Fruit fly (Drosophila melanogaster) whole organism, embryonic: ENCODE data around the gene Max.

ENCODE experiments used
- Awh ChIP-seq: fragments of 200-800 bp; sonication (Bioruptor generic); IDR thresholded peaks from 2 replicates; pipeline ENCODE4, ENCODE4 v1.3.6; 2022; ENCODE audit warnings: missing biosample characterization, missing genetic modification characterization
- CG10543 ChIP-seq: fragments of 200-800 bp; sonication (Bioruptor generic); optimal IDR thresholded peaks from 3 replicates; lab custom pipeline; 2017; ENCODE audit warnings: missing biosample characterization, mild to moderate bottlenecking, missing genetic modification characterization, moderate library complexity
- CG13287 ChIP-seq: fragments of 200-800 bp; sonication (Bioruptor generic); IDR thresholded peaks from 2 replicates; pipeline ENCODE4 v1.3.6; 2022; ENCODE audit warnings: missing biosample characterization, missing genetic modification characterization; ENCODE audit not compliant: partially characterized antibody
- CG15514 ChIP-seq: fragments of 200-800 bp; sonication (Bioruptor generic); optimal IDR thresholded peaks from 3 replicates; lab custom pipeline; 2017; ENCODE audit warnings: missing biosample characterization, missing genetic modification characterization, mild to moderate bottlenecking, moderate library complexity, missing genetic modification reagents
- CG1603 ChIP-seq: fragments of 200-800 bp; sonication (Bioruptor generic); optimal IDR thresholded peaks from 2 replicates; lab custom pipeline; 2019; ENCODE audit warnings: missing biosample characterization, mild to moderate bottlenecking, missing genetic modification characterization, moderate library complexity
- CG17568 ChIP-seq: fragments of 200-800 bp; sonication (Bioruptor generic); optimal IDR thresholded peaks from 2 replicates; lab custom pipeline; 2018; ENCODE audit warnings: missing biosample characterization, mild to moderate bottlenecking, missing genetic modification characterization, moderate library complexity
- CG18764 ChIP-seq: fragments of 200-800 bp; sonication (Bioruptor generic); optimal IDR thresholded peaks from 3 replicates; lab custom pipeline; 2016; ENCODE audit warnings: missing biosample characterization, missing genetic modification characterization
- CG2129 ChIP-seq: fragments of 200-800 bp; sonication (Bioruptor generic); IDR thresholded peaks from 2 replicates; pipeline ENCODE4 v1.3.6; 2022; ENCODE audit warnings: missing biosample characterization, missing genetic modification characterization; ENCODE audit not compliant: partially characterized antibody
- CG31365 ChIP-seq: fragments of 200-800 bp; sonication (Bioruptor generic); optimal IDR thresholded peaks from 2 replicates; lab custom pipeline; 2018; ENCODE audit warnings: missing biosample characterization, mild to moderate bottlenecking, missing genetic modification characterization
- CG4424 ChIP-seq: fragments of 200-800 bp; sonication (Bioruptor generic); optimal IDR thresholded peaks from 3 replicates; lab custom pipeline; 2016; ENCODE audit warnings: missing biosample characterization, missing genetic modification characterization
- CG4617 ChIP-seq: fragments of 200-800 bp; sonication (Bioruptor generic); optimal IDR thresholded peaks from 3 replicates; lab custom pipeline; 2016; ENCODE audit warnings: missing biosample characterization, missing genetic modification characterization, borderline replicate concordance
- CG5245 ChIP-seq: fragments of 200-800 bp; sonication (Bioruptor generic); optimal IDR thresholded peaks from 3 replicates; lab custom pipeline; 2016; ENCODE audit warnings: missing biosample characterization, missing genetic modification characterization
- CG6175 ChIP-seq: fragments of 200-800 bp; sonication (Bioruptor generic); IDR thresholded peaks from 3 replicates; pipeline ENCODE4 v1.3.6; 2022; ENCODE audit warnings: missing biosample characterization, missing genetic modification characterization
- CG6254 ChIP-seq: fragments of 200-800 bp; sonication (Bioruptor generic); optimal IDR thresholded peaks from 3 replicates; lab custom pipeline; 2017; ENCODE audit warnings: mild to moderate bottlenecking, missing biosample characterization, missing genetic modification reagents, missing genetic modification characterization
- CG6854 ChIP-seq: fragments of 200-800 bp; sonication (Bioruptor generic); optimal IDR thresholded peaks from 3 replicates; lab custom pipeline; 2017; ENCODE audit warnings: missing biosample characterization, mild to moderate bottlenecking, missing genetic modification characterization
- CG8359 ChIP-seq: fragments of 200-800 bp; sonication (Bioruptor generic); optimal IDR thresholded peaks from 2 replicates; lab custom pipeline; 2017; ENCODE audit warnings: missing biosample characterization, mild to moderate bottlenecking, missing genetic modification characterization, borderline replicate concordance
- CG8924 ChIP-seq: fragments of 200-800 bp; optimal IDR thresholded peaks from 3 replicates; lab custom pipeline; 2019; ENCODE audit warnings: missing biosample characterization, mild to moderate bottlenecking, missing genetic modification characterization, moderate library complexity
- CG9797 ChIP-seq: fragments of 200-800 bp; sonication (Bioruptor generic); optimal IDR thresholded peaks from 3 replicates; lab custom pipeline; 2018; ENCODE audit warnings: missing biosample characterization, mild to moderate bottlenecking, missing genetic modification characterization
- Camta ChIP-seq: fragments of 200-800 bp; sonication (Bioruptor generic); optimal IDR thresholded peaks from 2 replicates; lab custom pipeline; 2016; ENCODE audit warnings: missing biosample characterization, missing genetic modification characterization
- CoRest ChIP-seq: fragments of 200-800 bp; sonication (Bioruptor generic); optimal IDR thresholded peaks from 3 replicates; lab custom pipeline; 2018; ENCODE audit warnings: missing biosample characterization, mild to moderate bottlenecking, missing genetic modification characterization, moderate library complexity
- Dfd ChIP-seq, 2 experiments: fragments of >200 bp; optimal IDR thresholded peaks; 2 replicates each; lab custom pipeline; 2017; ENCODE audit warnings: missing biosample characterization in 2 of 2, missing genetic modification characterization in 2 of 2
- Dip2 ChIP-seq: fragments of 200-800 bp; sonication (Bioruptor generic); IDR thresholded peaks from 2 replicates; pipeline ENCODE4 v1.3.6; 2022; ENCODE audit warnings: missing biosample characterization, missing genetic modification characterization
- Dp ChIP-seq: fragments of 200-800 bp; sonication (Bioruptor generic); optimal IDR thresholded peaks from 2 replicates; lab custom pipeline; 2018; ENCODE audit warnings: missing biosample characterization, mild to moderate bottlenecking, missing genetic modification characterization, moderate library complexity
- HHEX ChIP-seq: fragments of 200-800 bp; sonication (Bioruptor generic); optimal IDR thresholded peaks from 3 replicates; lab custom pipeline; 2017; ENCODE audit warnings: missing biosample characterization, mild to moderate bottlenecking, missing genetic modification characterization, missing genetic modification reagents
- Hey ChIP-seq: fragments of 200-800 bp; sonication (Bioruptor generic); optimal IDR thresholded peaks from 3 replicates; lab custom pipeline; 2018; ENCODE audit warnings: missing biosample characterization, mild to moderate bottlenecking, missing genetic modification characterization
- Mrtf ChIP-seq: fragments of 200-800 bp; sonication (Bioruptor generic); IDR thresholded peaks from 3 replicates; pipeline ENCODE4 v1.3.6; 2022; ENCODE audit warnings: missing biosample characterization, missing genetic modification characterization
- Nf-YA ChIP-seq: fragments of 200-800 bp; sonication (Bioruptor generic); IDR thresholded peaks from 2 replicates; pipeline ENCODE4 v1.3.6; 2022; ENCODE audit warnings: missing biosample characterization, missing genetic modification characterization
- Xrp1 ChIP-seq: fragments of 200-800 bp; sonication (Bioruptor generic); IDR thresholded peaks from 2 replicates; pipeline ENCODE4 v1.3.6; 2022; ENCODE audit warnings: missing biosample characterization, missing genetic modification characterization
- ato ChIP-seq: fragments of 200-800 bp; sonication (Bioruptor generic); IDR thresholded peaks from 2 replicates; pipeline ENCODE4 v1.3.6; 2022; ENCODE audit warnings: missing biosample characterization, missing genetic modification characterization; ENCODE audit not compliant: partially characterized antibody
- az2 ChIP-seq: fragments of 200-800 bp; sonication (Bioruptor generic); optimal IDR thresholded peaks from 3 replicates; lab custom pipeline; 2016; ENCODE audit warnings: missing biosample characterization, missing genetic modification characterization
- cas ChIP-seq: fragments of 200-800 bp; sonication (Bioruptor generic); IDR thresholded peaks from 2 replicates; pipeline ENCODE4 v1.3.6; 2022; ENCODE audit warnings: missing biosample characterization, missing genetic modification characterization
- crp ChIP-seq, 2 experiments: fragments of 200-800 bp; sonication (Bioruptor generic); optimal IDR thresholded peaks; 2 replicates in 1 of 2; 3 replicates in 1 of 2; lab custom pipeline; 2017; ENCODE audit warnings: missing biosample characterization in 2 of 2, missing genetic modification characterization in 2 of 2, mild to moderate bottlenecking in 1 of 2, moderate library complexity in 1 of 2
- ems ChIP-seq: fragments of 200-800 bp; sonication (Bioruptor generic); optimal IDR thresholded peaks from 3 replicates; lab custom pipeline; 2016; ENCODE audit warnings: missing biosample characterization, missing genetic modification characterization
- fd102C ChIP-seq: fragments of 200-800 bp; sonication (Bioruptor generic); optimal IDR thresholded peaks from 2 replicates; lab custom pipeline; 2018; ENCODE audit warnings: missing biosample characterization, mild to moderate bottlenecking, missing genetic modification characterization, moderate library complexity
- gcm ChIP-seq: fragments of 200-800 bp; sonication (Bioruptor generic); optimal IDR thresholded peaks from 2 replicates; lab custom pipeline; 2019; ENCODE audit warnings: missing biosample characterization, mild to moderate bottlenecking, missing genetic modification characterization, moderate library complexity
- gt ChIP-seq: fragments of 200-800 bp; sonication (Bioruptor generic); IDR thresholded peaks from 2 replicates; pipeline ENCODE4 v1.3.6; 2022; ENCODE audit warnings: missing biosample characterization, missing genetic modification characterization
- hbn ChIP-seq: fragments of 200-800 bp; sonication (Bioruptor generic); IDR thresholded peaks from 2 replicates; pipeline ENCODE4 v1.3.6; 2022; ENCODE audit warnings: missing biosample characterization, missing genetic modification characterization; ENCODE audit not compliant: partially characterized antibody
- kni ChIP-seq: fragments of 200-800 bp; sonication (Bioruptor generic); optimal IDR thresholded peaks from 3 replicates; lab custom pipeline; 2017; ENCODE audit warnings: mild to moderate bottlenecking, missing biosample characterization, missing genetic modification reagents, missing genetic modification characterization
- lilli ChIP-seq: fragments of 200-800 bp; sonication (Bioruptor generic); optimal IDR thresholded peaks from 3 replicates; lab custom pipeline; 2016; ENCODE audit warnings: missing biosample characterization, missing genetic modification characterization
- mld ChIP-seq: fragments of 200-800 bp; sonication (Bioruptor generic); IDR thresholded peaks from 3 replicates; pipeline ENCODE4 v1.3.6; 2022; ENCODE audit warnings: missing biosample characterization, missing genetic modification characterization; ENCODE audit not compliant: partially characterized antibody
- nerfin-1 ChIP-seq: fragments of 200-800 bp; sonication (Bioruptor generic); optimal IDR thresholded peaks from 3 replicates; lab custom pipeline; 2019; ENCODE audit warnings: missing biosample characterization, mild to moderate bottlenecking, missing genetic modification characterization, moderate library complexity
- nmo ChIP-seq: fragments of 200-800 bp; sonication (Bioruptor generic); optimal IDR thresholded peaks from 2 replicates; lab custom pipeline; 2018; ENCODE audit warnings: missing biosample characterization, mild to moderate bottlenecking, missing genetic modification characterization, moderate library complexity
- pho ChIP-seq: fragments of 200-800 bp; sonication (Bioruptor generic); optimal IDR thresholded peaks from 2 replicates; lab custom pipeline; 2016; ENCODE audit warnings: missing biosample characterization, missing genetic modification characterization
- prd ChIP-seq, 3 experiments: fragments of >200 bp in 2 of 3; fragments of 200-800 bp in 1 of 3; sonication (Bioruptor generic) in 1 of 3; optimal IDR thresholded peaks in 2 of 3; IDR thresholded peaks in 1 of 3; 2 replicates in 2 of 3; 3 replicates in 1 of 3; pipeline versions ENCODE4 v1.3.6 to Lab custom; 2017 to 2022; ENCODE audit warnings: missing biosample characterization in 1 of 3, missing genetic modification characterization in 1 of 3
- ro ChIP-seq: fragments of 200-800 bp; sonication (Bioruptor generic); IDR thresholded peaks from 2 replicates; pipeline ENCODE4 v1.3.6; 2022; ENCODE audit warnings: missing biosample characterization, missing genetic modification characterization
- sob ChIP-seq: fragments of 200-800 bp; sonication (Bioruptor generic); IDR thresholded peaks from 2 replicates; pipeline ENCODE4 v1.3.6; 2022; ENCODE audit warnings: missing biosample characterization, missing genetic modification characterization
- tgo ChIP-seq: fragments of 200-800 bp; sonication (Bioruptor generic); IDR thresholded peaks from 3 replicates; pipeline ENCODE4 v1.3.6; 2022; ENCODE audit warnings: missing biosample characterization, missing genetic modification characterization

Gene Max

dm6 chr3L:19292440-19293175 lies 28.6 kb upstream of the Max start, which contains the start of gene Gbs-76A (continued):
- peak; percentile 30 for TF ChIP-seq CG1603 (tag; lab: Kevin White, UChicago)
- peak; percentile 69 for TF ChIP-seq CG15514
- no peak for TF ChIP-seq ato (GFP tag; lab: Robert Waterston, UW)
- TF ChIP-seq CG2129 (GFP tag; lab: Robert Waterston, UW), result no peak
- peak; percentile 88 for TF ChIP-seq nmo
- peak; percentile 64 for TF ChIP-seq CG4424
- peak; percentile 79 for TF ChIP-seq CG6254 (GFP tag; lab: Kevin White, UChicago)
- no peak for TF ChIP-seq kni (GFP tag; lab: Kevin White, UChicago)
- peak; percentile 9; the same call in 1 of the 2 replicates for TF ChIP-seq ro (GFP tag; lab: Robert Waterston, UW)
- TF ChIP-seq Dip2 (GFP tag; lab: Robert Waterston, UW), result no peak
- no peak for TF ChIP-seq CG5245
- TF ChIP-seq Hey (tag; lab: Kevin White, UChicago), result no peak
- TF ChIP-seq gcm (GFP tag; lab: Kevin White, UChicago), result peak; percentile 91
- TF ChIP-seq pho (GFP tag; lab: Kevin White, UChicago), result peak; percentile 50
- TF ChIP-seq Awh (GFP tag; lab: Robert Waterston, UW), result no peak
- TF ChIP-seq crp (GFP tag; optimal IDR thresholded peaks at IDR 0.05; lab: Kevin White, UChicago), result no peak
- 0 out of 3 replicates have a peak, but pooled peaks have one; percentile 48 for TF ChIP-seq Mrtf
- no peak for TF ChIP-seq Dp
- peak; percentile 91 for TF ChIP-seq CoRest (tag; lab: Kevin White, UChicago)
- TF ChIP-seq gt, result no peak
- TF ChIP-seq CG4617 (GFP tag; lab: Kevin White, UChicago), result peak; percentile 4
- TF ChIP-seq CG18764, result no peak
- TF ChIP-seq hbn (GFP tag; lab: Robert Waterston, UW), result no peak
- peak; percentile 55; the same call in 1 of the 2 replicates for TF ChIP-seq Nf-YA
- TF ChIP-seq nerfin-1 (tag; lab: Kevin White, UChicago), result peak; percentile 86
- peak; percentile 1 for TF ChIP-seq Camta (GFP tag; lab: Kevin White, UChicago)
- no peak for TF ChIP-seq CG31365
- peak; percentile 85 for TF ChIP-seq CG10543 (GFP tag; lab: Kevin White, UChicago)
- TF ChIP-seq CG13287 (GFP tag; lab: Robert Waterston, UW), result peak; percentile 67
- peak; percentile 78 for TF ChIP-seq CG6854
- TF ChIP-seq CG17568 (GFP tag; lab: Kevin White, UChicago), result peak; percentile 52
- no peak for TF ChIP-seq mld
- TF ChIP-seq HHEX (GFP tag; lab: Kevin White, UChicago), result peak; percentile 72
- peak; percentile 70 for TF ChIP-seq CG8359
- TF ChIP-seq az2 (GFP tag; lab: Kevin White, UChicago), result peak; percentile 58
- no peak for TF ChIP-seq fd102C
- peak; percentile 88 for TF ChIP-seq CG8924 (tag; lab: Kevin White, UChicago)
- TF ChIP-seq tgo (GFP tag; lab: Robert Waterston, UW), result peak; percentile 79
- peak; percentile 27; the same call in 1 of the 2 replicates for TF ChIP-seq cas (GFP tag; lab: Robert Waterston, UW)
- TF ChIP-seq ems (GFP tag; lab: Kevin White, UChicago), result no peak
- TF ChIP-seq sob (GFP tag; lab: Robert Waterston, UW), result peak; percentile 76
- TF ChIP-seq lilli (GFP tag; lab: Kevin White, UChicago), result peak; percentile 7
- TF ChIP-seq CG6175 (GFP tag; lab: Robert Waterston, UW), result peak; percentile 61; the same call in 2 of the 3 replicates
- TF ChIP-seq prd (optimal IDR thresholded peaks at IDR 0.05; lab: Kevin White, UChicago), result no peak
- TF ChIP-seq prd (GFP tag; IDR thresholded peaks at IDR 0.05; lab: Robert Waterston, UW), result peak; percentile 65
- peak; percentile 85 for TF ChIP-seq Xrp1 (GFP tag; lab: Robert Waterston, UW)
- no peak for TF ChIP-seq Dfd (GFP tag; optimal IDR thresholded peaks at IDR 0.05; lab: Kevin White, UChicago)
- TF ChIP-seq CG9797 (GFP tag; lab: Kevin White, UChicago), result no peak
